Fruit fly (Drosophila melanogaster) whole organism, embryonic: ENCODE results near the gene Gem2.

Experiments used
- Antp ChIP-seq: fragments of 200-800 bp; sonication (Bioruptor generic); optimal IDR thresholded peaks from 3 replicates; lab custom pipeline; 2016; ENCODE audit warnings: missing biosample characterization, missing genetic modification characterization
- CG12391 ChIP-seq: fragments of 200-800 bp; sonication (Bioruptor generic); optimal IDR thresholded peaks from 3 replicates; lab custom pipeline; 2018; ENCODE audit warnings: missing biosample characterization, mild to moderate bottlenecking, missing genetic modification characterization, moderate library complexity
- CG12769 ChIP-seq: fragments of 200-800 bp; sonication (Bioruptor generic); optimal IDR thresholded peaks from 2 replicates; lab custom pipeline; 2019; ENCODE audit warnings: missing biosample characterization, mild to moderate bottlenecking, missing genetic modification characterization, moderate library complexity
- CG13296 ChIP-seq: fragments of 200-800 bp; sonication (Bioruptor generic); optimal IDR thresholded peaks from 3 replicates; lab custom pipeline; 2018; ENCODE audit warnings: missing biosample characterization, mild to moderate bottlenecking, missing genetic modification characterization
- CG13424 ChIP-seq: fragments of 200-800 bp; sonication (Bioruptor generic); optimal IDR thresholded peaks from 2 replicates; lab custom pipeline; 2019; ENCODE audit warnings: missing biosample characterization, mild to moderate bottlenecking, missing genetic modification characterization, moderate library complexity
- CG13894 ChIP-seq: fragments of 200-800 bp; sonication (Bioruptor generic); optimal IDR thresholded peaks from 3 replicates; lab custom pipeline; 2018; ENCODE audit warnings: missing biosample characterization, mild to moderate bottlenecking, missing genetic modification characterization, moderate library complexity
- CG17361 ChIP-seq: fragments of 200-800 bp; sonication (Bioruptor generic); IDR thresholded peaks from 3 replicates; pipeline ENCODE4 v1.3.6; 2022; ENCODE audit warnings: missing biosample characterization, missing genetic modification characterization
- CG17385 ChIP-seq: fragments of 200-800 bp; sonication (Bioruptor generic); optimal IDR thresholded peaks from 3 replicates; lab custom pipeline; 2018; ENCODE audit warnings: missing biosample characterization, mild to moderate bottlenecking, missing genetic modification characterization
- CG17568 ChIP-seq: fragments of 200-800 bp; sonication (Bioruptor generic); optimal IDR thresholded peaks from 2 replicates; lab custom pipeline; 2018; ENCODE audit warnings: missing biosample characterization, mild to moderate bottlenecking, missing genetic modification characterization, moderate library complexity
- CG18262 ChIP-seq: fragments of 200-800 bp; optimal IDR thresholded peaks from 3 replicates; lab custom pipeline; 2019; ENCODE audit warnings: missing biosample characterization, mild to moderate bottlenecking, missing genetic modification characterization, moderate library complexity
- CG30403 ChIP-seq: fragments of 200-800 bp; sonication (Bioruptor generic); optimal IDR thresholded peaks from 3 replicates; lab custom pipeline; 2016; ENCODE audit warnings: missing biosample characterization, missing genetic modification characterization
- CG3281 ChIP-seq: fragments of 200-800 bp; sonication (Bioruptor generic); optimal IDR thresholded peaks from 3 replicates; lab custom pipeline; 2017; ENCODE audit warnings: missing biosample characterization, mild to moderate bottlenecking, missing genetic modification characterization
- CG34376 ChIP-seq: fragments of 200-800 bp; sonication (Bioruptor generic); optimal IDR thresholded peaks from 2 replicates; lab custom pipeline; 2018; ENCODE audit warnings: missing biosample characterization, mild to moderate bottlenecking, missing genetic modification characterization
- CG34422 ChIP-seq: fragments of 200-800 bp; sonication (Bioruptor generic); IDR thresholded peaks from 3 replicates; pipeline ENCODE4 v1.3.6; 2022; ENCODE audit warnings: missing biosample characterization, missing genetic modification characterization
- CG4424 ChIP-seq: fragments of 200-800 bp; sonication (Bioruptor generic); optimal IDR thresholded peaks from 3 replicates; lab custom pipeline; 2016; ENCODE audit warnings: missing biosample characterization, missing genetic modification characterization
- CG7556 ChIP-seq: fragments of 200-800 bp; sonication (Bioruptor generic); optimal IDR thresholded peaks from 2 replicates; lab custom pipeline; 2017; ENCODE audit warnings: missing biosample characterization, mild to moderate bottlenecking, missing genetic modification characterization
- CG8290 ChIP-seq, 3 experiments: fragments of 200-800 bp; sonication (Bioruptor generic); optimal IDR thresholded peaks; 2 replicates each; lab custom pipeline; 2016 to 2019; ENCODE audit warnings: missing biosample characterization in 3 of 3, missing genetic modification characterization in 3 of 3, mild to moderate bottlenecking in 2 of 3, moderate library complexity in 1 of 3
- CG9727 ChIP-seq: fragments of 200-800 bp; sonication (Bioruptor generic); optimal IDR thresholded peaks from 3 replicates; lab custom pipeline; 2017; ENCODE audit warnings: missing biosample characterization, mild to moderate bottlenecking, missing genetic modification characterization
- CG9876 ChIP-seq: fragments of 200-800 bp; sonication (Bioruptor generic); optimal IDR thresholded peaks from 2 replicates; lab custom pipeline; 2016; ENCODE audit warnings: missing biosample characterization, missing genetic modification characterization
- HLH3B ChIP-seq: fragments of 200-800 bp; sonication (Bioruptor generic); IDR thresholded peaks from 2 replicates; pipeline ENCODE4 v1.3.6; 2022; ENCODE audit warnings: missing biosample characterization, missing genetic modification characterization
- Med ChIP-seq: fragments of 200-800 bp; sonication (Bioruptor generic); peaks from one replicate; lab custom pipeline; 2016; ENCODE audit warnings: missing biosample characterization, missing genetic modification characterization, mild to moderate bottlenecking, inconsistent platforms, moderate library complexity
- Meics ChIP-seq: fragments of 200-800 bp; sonication (Bioruptor generic); optimal IDR thresholded peaks from 2 replicates; lab custom pipeline; 2017; ENCODE audit warnings: missing biosample characterization, mild to moderate bottlenecking, missing genetic modification characterization
- Six4 ChIP-seq: fragments of 200-800 bp; sonication (Bioruptor generic); optimal IDR thresholded peaks from 2 replicates; lab custom pipeline; 2016; ENCODE audit warnings: missing biosample characterization, missing genetic modification characterization
- Spps ChIP-seq: fragments of 200-800 bp; sonication (Bioruptor generic); optimal IDR thresholded peaks from 2 replicates; lab custom pipeline; 2018; ENCODE audit warnings: missing biosample characterization, mild to moderate bottlenecking, missing genetic modification characterization
- Vsx1 ChIP-seq: fragments of 200-800 bp; sonication (Bioruptor generic); optimal IDR thresholded peaks from 2 replicates; lab custom pipeline; 2017; ENCODE audit warnings: missing biosample characterization, mild to moderate bottlenecking, missing genetic modification characterization, missing genetic modification reagents
- abd-A ChIP-seq: fragments of 200-800 bp; sonication (Bioruptor generic); optimal IDR thresholded peaks from 3 replicates; lab custom pipeline; 2019; ENCODE audit warnings: missing biosample characterization, mild to moderate bottlenecking, missing genetic modification characterization, moderate library complexity
- crol ChIP-seq: fragments of 200-800 bp; sonication (Bioruptor generic); IDR thresholded peaks from 2 replicates; pipeline ENCODE4 v1.3.6; 2022; ENCODE audit warnings: missing biosample characterization, missing genetic modification characterization
- dmrt11E ChIP-seq: fragments of 200-800 bp; sonication (Bioruptor generic); optimal IDR thresholded peaks from 3 replicates; lab custom pipeline; 2018; ENCODE audit warnings: missing biosample characterization, mild to moderate bottlenecking, missing genetic modification characterization, moderate library complexity
- dmrt99B ChIP-seq: fragments of 200-800 bp; sonication (Bioruptor generic); optimal IDR thresholded peaks from 2 replicates; lab custom pipeline; 2018; ENCODE audit warnings: missing biosample characterization, mild to moderate bottlenecking, missing genetic modification characterization, moderate library complexity
- dysf ChIP-seq: fragments of 200-800 bp; sonication (Bioruptor generic); IDR thresholded peaks from 3 replicates; pipeline ENCODE4 v1.3.6; 2022; ENCODE audit warnings: missing biosample characterization, missing genetic modification characterization
- fd3F ChIP-seq: fragments of 200-800 bp; sonication (Bioruptor generic); optimal IDR thresholded peaks from 2 replicates; lab custom pipeline; 2018; ENCODE audit warnings: missing biosample characterization, mild to moderate bottlenecking, missing genetic modification characterization, moderate library complexity
- fu2 ChIP-seq: fragments of 200-800 bp; sonication (Bioruptor generic); optimal IDR thresholded peaks from 2 replicates; lab custom pipeline; 2016; ENCODE audit warnings: missing biosample characterization, missing genetic modification characterization
- ham ChIP-seq: fragments of 200-800 bp; sonication (Bioruptor generic); IDR thresholded peaks from 2 replicates; pipeline ENCODE4 v1.3.6; 2022; ENCODE audit warnings: missing biosample characterization, missing genetic modification characterization
- lbe ChIP-seq: fragments of 200-800 bp; sonication (Bioruptor generic); optimal IDR thresholded peaks from 2 replicates; lab custom pipeline; 2016; ENCODE audit warnings: missing biosample characterization, mild to moderate bottlenecking, missing genetic modification characterization
- mld ChIP-seq: fragments of 200-800 bp; sonication (Bioruptor generic); IDR thresholded peaks from 3 replicates; pipeline ENCODE4 v1.3.6; 2022; ENCODE audit warnings: missing biosample characterization, missing genetic modification characterization; ENCODE audit not compliant: partially characterized antibody
- nau ChIP-seq: fragments of 200-800 bp; sonication (Bioruptor generic); optimal IDR thresholded peaks from 3 replicates; lab custom pipeline; 2017; ENCODE audit warnings: missing biosample characterization, mild to moderate bottlenecking, missing genetic modification characterization, missing genetic modification reagents
- nom ChIP-seq: fragments of 200-800 bp; sonication (Bioruptor generic); optimal IDR thresholded peaks from 2 replicates; lab custom pipeline; 2017; ENCODE audit warnings: missing biosample characterization, missing genetic modification characterization, mild to moderate bottlenecking, moderate library complexity, missing genetic modification reagents
- pnt ChIP-seq: fragments of 200-800 bp; sonication (Bioruptor generic); optimal IDR thresholded peaks from 3 replicates; lab custom pipeline; 2016; ENCODE audit warnings: missing biosample characterization, missing genetic modification characterization
- pros ChIP-seq: fragments of 200-800 bp; sonication (Bioruptor generic); optimal IDR thresholded peaks from 3 replicates; lab custom pipeline; 2019; ENCODE audit warnings: missing biosample characterization, mild to moderate bottlenecking, missing genetic modification characterization, moderate library complexity
- run ChIP-seq: fragments of 200-800 bp; sonication (Bioruptor generic); optimal IDR thresholded peaks from 3 replicates; lab custom pipeline; 2018; ENCODE audit warnings: missing biosample characterization, mild to moderate bottlenecking, missing genetic modification characterization
- salm ChIP-seq: fragments of 200-800 bp; sonication (Bioruptor generic); optimal IDR thresholded peaks from 2 replicates; lab custom pipeline; 2018; ENCODE audit warnings: missing biosample characterization, mild to moderate bottlenecking, missing genetic modification characterization
- sd ChIP-seq: fragments of 200-800 bp; sonication (Bioruptor generic); optimal IDR thresholded peaks from 3 replicates; lab custom pipeline; 2018; ENCODE audit warnings: missing biosample characterization, mild to moderate bottlenecking, missing genetic modification characterization, moderate library complexity
- slbo ChIP-seq: fragments of 200-800 bp; sonication (Bioruptor generic); IDR thresholded peaks from 2 replicates; pipeline ENCODE4 v1.3.6; 2022; ENCODE audit warnings: missing biosample characterization, missing genetic modification characterization
- slou ChIP-seq: fragments of 200-800 bp; sonication (Bioruptor generic); optimal IDR thresholded peaks from 3 replicates; lab custom pipeline; 2016; ENCODE audit warnings: missing biosample characterization, missing genetic modification characterization
- stc ChIP-seq: fragments of 200-800 bp; sonication (Bioruptor generic); IDR thresholded peaks from 2 replicates; pipeline ENCODE4 v1.3.6; 2022; ENCODE audit warnings: missing biosample characterization, missing genetic modification characterization
- sug ChIP-seq: fragments of 200-800 bp; optimal IDR thresholded peaks from 2 replicates; lab custom pipeline; 2019; ENCODE audit warnings: missing biosample characterization, mild to moderate bottlenecking, missing genetic modification characterization, moderate library complexity
- unpg ChIP-seq: fragments of 200-800 bp; sonication (Bioruptor generic); optimal IDR thresholded peaks from 3 replicates; lab custom pipeline; 2018; ENCODE audit warnings: missing biosample characterization, mild to moderate bottlenecking, missing genetic modification characterization, moderate library complexity

Gem2 gene

DNA sequence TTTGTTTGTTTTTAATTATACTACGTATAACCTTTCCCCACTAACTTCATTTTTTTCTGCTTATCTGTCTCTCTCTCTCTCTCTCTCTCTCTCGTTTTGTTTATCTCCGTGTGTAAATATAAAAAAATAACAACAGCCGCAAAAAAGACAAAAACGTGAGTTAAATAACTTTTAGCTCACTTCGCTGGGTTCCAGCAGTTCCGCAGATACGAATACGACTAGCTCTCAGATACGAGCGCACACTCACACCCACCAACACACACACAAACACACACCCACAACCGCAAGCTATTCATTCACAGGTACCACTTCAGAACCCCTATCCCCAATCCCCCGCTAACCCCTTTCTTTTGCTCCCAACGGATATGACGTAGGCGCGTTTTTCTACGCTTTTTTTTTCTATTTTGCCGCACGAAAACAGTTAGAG, 28.0 kb downstream of the Gem2 start (continued):
- TF ChIP-seq CG13894 (tag; lab: Kevin White, UChicago) (peak; percentile 84), abd-A (peak; percentile 53), Med (GFP tag; lab: Kevin White, UChicago) (peak; percentile 65), CG12391 (tag; lab: Kevin White, UChicago) (no peak), CG7556 (GFP tag; lab: Kevin White, UChicago) (no peak), CG34376 (peak; percentile 82), CG9727 (GFP tag; lab: Kevin White, UChicago) (no peak), ham (no peak), CG17385 (GFP tag; lab: Kevin White, UChicago) (no peak), Spps (tag; lab: Kevin White, UChicago) (no peak), Six4 (no peak), sug (tag; lab: Kevin White, UChicago) (peak; percentile 89), lbe (no peak), CG17361 (GFP tag; lab: Robert Waterston, UW) (0 out of 3 replicates have a peak, but pooled peaks have one; percentile 17), nom (peak; percentile 93), Vsx1 (GFP tag; lab: Kevin White, UChicago) (no peak), CG12769 (tag; lab: Kevin White, UChicago) (peak; percentile 69), salm (tag; lab: Kevin White, UChicago) (no peak), Meics (peak; percentile 13), Antp (no peak), fd3F (GFP tag; lab: Kevin White, UChicago) (no peak), sd (tag; lab: Kevin White, UChicago) (peak; percentile 4), CG17568 (GFP tag; lab: Kevin White, UChicago) (peak; percentile 19), CG3281 (GFP tag; lab: Kevin White, UChicago) (peak; percentile 39), pros (GFP tag; lab: Kevin White, UChicago) (peak; percentile 43), fu2 (GFP tag; lab: Kevin White, UChicago) (no peak)

- TF ChIP-seq nau (GFP tag; lab: Kevin White, UChicago) (peak; percentile 48), CG9876 (GFP tag; lab: Kevin White, UChicago) (no peak), CG34376 (peak; percentile 58), HLH3B (GFP tag; lab: Robert Waterston, UW) (peak; percentile 18; the same call in 1 of the 2 replicates), crol (GFP tag; lab: Robert Waterston, UW) (peak; percentile 61), Med (GFP tag; lab: Kevin White, UChicago) (peak; percentile 79), CG13424 (tag; lab: Kevin White, UChicago) (peak; percentile 14), mld (GFP tag; lab: Robert Waterston, UW) (no peak), run (tag; lab: Kevin White, UChicago) (peak; percentile 64), CG34422 (GFP tag; lab: Robert Waterston, UW) (no peak), stc (GFP tag; lab: Robert Waterston, UW) (no peak), CG18262 (tag; lab: Kevin White, UChicago) (peak; percentile 9), dysf (GFP tag; lab: Robert Waterston, UW) (no peak), CG8290 (GFP tag; optimal IDR thresholded peaks at IDR 0.05; lab: Kevin White, UChicago) (no peak), CG8290 (tag; optimal IDR thresholded peaks at IDR 0.05; lab: Kevin White, UChicago) (peak in 1 of 2 experiments; percentile 21), dmrt11E (tag; lab: Kevin White, UChicago) (no peak), slbo (peak; percentile 54), unpg (GFP tag; lab: Kevin White, UChicago) (peak; percentile 30), CG4424 (GFP tag; lab: Kevin White, UChicago) (peak; percentile 20), abd-A (peak; percentile 84), pros (GFP tag; lab: Kevin White, UChicago) (peak; percentile 3), CG3281 (GFP tag; lab: Kevin White, UChicago) (peak; percentile 53), CG13296 (GFP tag; lab: Kevin White, UChicago) (peak; percentile 3), slou (GFP tag; lab: Kevin White, UChicago) (no peak), pnt (peak; percentile 19), CG17568 (GFP tag; lab: Kevin White, UChicago) (peak; percentile 28), CG30403 (GFP tag; lab: Kevin White, UChicago) (peak; percentile 17), dmrt99B (peak; percentile 52)
These were observed 28.9 kb downstream of the Gem2 start for dm6 chr3L:19071173-19071844.
